Worm (Caenorhabditis elegans): Measurements from ENCODE around the gene srh-141.

DNA sequence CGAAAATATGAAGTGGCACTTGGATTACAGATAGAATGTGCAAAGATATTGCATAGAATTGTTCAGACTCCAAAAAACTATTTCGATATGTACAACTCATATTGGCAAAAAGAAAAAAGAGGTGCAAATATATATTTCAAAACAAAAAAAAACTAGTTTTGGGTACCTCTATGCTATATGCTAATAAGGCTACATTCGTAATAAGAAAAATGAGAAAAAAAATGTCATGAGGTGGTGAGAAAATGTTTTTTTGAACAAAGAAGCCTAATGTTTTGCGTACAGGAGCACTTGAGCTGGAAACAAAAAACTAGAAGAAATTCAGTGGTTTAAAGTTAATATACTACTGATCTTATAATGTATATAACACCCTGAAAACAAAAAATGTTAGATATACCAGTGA is 17.1 kb downstream of the srh-141 start, which contains the start of gene srh-142:
- no peak for TF ChIP-seq tbx-2 (tag; optimal IDR thresholded peaks at IDR 0.05)
- no peak for TF ChIP-seq elt-1 (tag; optimal IDR thresholded peaks at IDR 0.05)
- no peak for TF ChIP-seq ceh-28 (tag; optimal IDR thresholded peaks at IDR 0.05)
- no peak for TF ChIP-seq unc-62 (GFP tag; optimal IDR thresholded peaks at IDR 0.05)
- no peak for TF ChIP-seq nhr-237 (tag; optimal IDR thresholded peaks at IDR 0.05)
- no peak for TF ChIP-seq nhr-11 (tag; optimal IDR thresholded peaks at IDR 0.05)

Measured in whole organism, L3 larva.